Worm (Caenorhabditis elegans) whole organism, young adult: Measurements from ENCODE around the gene B0252.11.

ENCODE experiments used
- bed-2 ChIP-seq: fragments of 200-800 bp; sonication (Bioruptor generic); IDR thresholded peaks from 2 replicates; pipeline ENCODE4 v1.3.6; 2022; ENCODE audit warnings: missing genetic modification reagents, missing genetic modification characterization, missing compliant biosample characterization
- dpl-1 ChIP-seq: fragments of 150-350 bp; optimal IDR thresholded peaks from 2 replicates; lab custom pipeline; 2014; ENCODE audit warnings: missing biosample characterization, missing genetic modification reagents, missing genetic modification characterization
- nhr-27 ChIP-seq: fragments of 200-800 bp; sonication (Bioruptor generic); optimal IDR thresholded peaks from 2 replicates; lab custom pipeline; 2018; ENCODE audit warnings: mild to moderate bottlenecking, missing genetic modification characterization, moderate library complexity, missing compliant biosample characterization
- pha-4 ChIP-seq: fragments of 150-350 bp; sonication (generic microtip); optimal IDR thresholded peaks from 2 replicates; lab custom pipeline; 2014; ENCODE audit warnings: missing biosample characterization, missing genetic modification reagents, missing genetic modification characterization
- sea-2 ChIP-seq: fragments of 200-800 bp; sonication (Bioruptor generic); IDR thresholded peaks from 2 replicates; pipeline ENCODE4 v1.3.6; 2022; ENCODE audit warnings: missing genetic modification characterization, missing compliant biosample characterization

DNA sequence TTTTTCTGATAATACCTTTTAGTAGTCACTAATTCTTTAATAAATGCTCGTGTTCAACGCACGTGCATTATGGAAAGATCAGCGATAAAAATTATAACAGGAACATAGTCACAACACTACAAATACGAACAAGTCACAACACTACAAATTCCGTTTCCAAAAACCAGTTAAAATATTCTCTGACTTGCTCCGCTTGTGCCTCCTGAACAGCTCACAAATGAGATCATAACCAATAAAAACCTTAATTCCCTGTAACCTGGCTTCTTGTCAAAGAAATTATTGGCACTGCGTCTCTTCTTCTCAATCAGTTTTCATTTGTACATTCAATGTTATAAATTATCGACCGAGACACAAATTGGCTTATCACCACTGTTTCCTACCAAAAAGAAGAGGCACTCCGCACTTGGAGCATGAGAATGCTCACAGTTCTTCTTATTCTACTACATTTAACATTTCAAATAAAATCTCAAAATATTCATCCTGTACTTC, 1.8 kb upstream of the B0252.11 start, which contains the start of gene B0252.1:
- TF ChIP-seq dpl-1 (no peak), nhr-27 (tag; lab: Kevin White, UChicago) (no peak), pha-4 (tag; lab: Kevin White, UChicago) (no peak), bed-2 (no peak), sea-2 (GFP tag; lab: Robert Waterston, UW) (no peak)
